Fruit fly (Drosophila melanogaster): ENCODE results near the gene Serinc.

Serinc gene

dm6 chr3L:16412394-16412950 lies at the start of gene Serinc (continued):
- peak; percentile 83 for TF ChIP-seq CG8924 (tag; optimal IDR thresholded peaks at IDR 0.05)
- TF ChIP-seq sisA (GFP tag; IDR thresholded peaks at IDR 0.05): peak; percentile 14; the same call in 1 of the 2 replicates
- TF ChIP-seq CG16815 (GFP tag; optimal IDR thresholded peaks at IDR 0.05): peak; percentile 26
- no peak for TF ChIP-seq sc (optimal IDR thresholded peaks at IDR 0.05)
- TF ChIP-seq sc (GFP tag; optimal IDR thresholded peaks at IDR 0.05): peak; percentile 5
- peak; percentile 44; the same call in 1 of the 2 replicates for TF ChIP-seq ara (GFP tag; IDR thresholded peaks at IDR 0.05)
- TF ChIP-seq row (GFP tag; IDR thresholded peaks at IDR 0.05): peak; percentile 81
- TF ChIP-seq CG4360 (GFP tag; IDR thresholded peaks at IDR 0.05): no peak
- peak; percentile 97 for TF ChIP-seq Ets65A (GFP tag)
- TF ChIP-seq CG7839 (tag; optimal IDR thresholded peaks at IDR 0.05): no peak
- TF ChIP-seq ewg (GFP tag; optimal IDR thresholded peaks at IDR 0.05): peak; percentile 39
- TF ChIP-seq Doc3 (GFP tag; IDR thresholded peaks at IDR 0.05; ENCODE audit: partially characterized antibody): peak; percentile 98
- no peak for TF ChIP-seq sens-2 (GFP tag; IDR thresholded peaks at IDR 0.05)
- TF ChIP-seq mam (GFP tag; optimal IDR thresholded peaks at IDR 0.05): peak; percentile 63
- peak; percentile 15 for TF ChIP-seq CG10209 (GFP tag; optimal IDR thresholded peaks at IDR 0.05)
- TF ChIP-seq HLH54F (GFP tag; optimal IDR thresholded peaks at IDR 0.05): peak; percentile 58
- peak; percentile 30 for TF ChIP-seq CG2202 (tag; optimal IDR thresholded peaks at IDR 0.05)
- TF ChIP-seq sim (GFP tag; IDR thresholded peaks at IDR 0.05): no peak
- TF ChIP-seq CTCF (GFP tag; optimal IDR thresholded peaks at IDR 0.05): peak; percentile 97
- TF ChIP-seq CG15601 (tag; optimal IDR thresholded peaks at IDR 0.05): peak; percentile 74
- TF ChIP-seq Hr78 (GFP tag; optimal IDR thresholded peaks at IDR 0.05): no peak
- TF ChIP-seq CG8388 (GFP tag; optimal IDR thresholded peaks at IDR 0.05): peak; percentile 26
- TF ChIP-seq sug (tag; optimal IDR thresholded peaks at IDR 0.05): peak; percentile 66
- TF ChIP-seq CG6791 (GFP tag; IDR thresholded peaks at IDR 0.05; ENCODE audit: partially characterized antibody): peak; percentile 96
- TF ChIP-seq sr (GFP tag; IDR thresholded peaks at IDR 0.05): no peak
- peak; percentile 33 for TF ChIP-seq CG3065 (GFP tag; optimal IDR thresholded peaks at IDR 0.05)
- peak; percentile 61 for TF ChIP-seq CrebB (tag; optimal IDR thresholded peaks at IDR 0.05)
- peak; percentile 78 for TF ChIP-seq CG15514 (GFP tag; optimal IDR thresholded peaks at IDR 0.05)
- TF ChIP-seq CG1529 (GFP tag; optimal IDR thresholded peaks at IDR 0.05): peak; percentile 7
- TF ChIP-seq CG11456 (GFP tag; IDR thresholded peaks at IDR 0.05): peak; percentile 65
- TF ChIP-seq CG18262 (tag; optimal IDR thresholded peaks at IDR 0.05): peak; percentile 35
- no peak for TF ChIP-seq prd (optimal IDR thresholded peaks at IDR 0.05)
- TF ChIP-seq prd (GFP tag; IDR thresholded peaks at IDR 0.05): peak; percentile 59; the same call in 2 of the 3 replicates
- TF ChIP-seq CG3847 (GFP tag; IDR thresholded peaks at IDR 0.05): peak; percentile 75
- peak; percentile 68 for TF ChIP-seq CG13624 (GFP tag; optimal IDR thresholded peaks at IDR 0.05)
- TF ChIP-seq CG34224 (GFP tag; IDR thresholded peaks at IDR 0.05; ENCODE audit: partially characterized antibody): peak; percentile 95
- no peak for TF ChIP-seq chm (GFP tag; IDR thresholded peaks at IDR 0.05)
- TF ChIP-seq CG12236 (GFP tag; optimal IDR thresholded peaks at IDR 0.05): peak; percentile 25
- TF ChIP-seq CG10267 (tag; optimal IDR thresholded peaks at IDR 0.05): peak; percentile 81
- peak; percentile 24 for TF ChIP-seq kni (GFP tag; optimal IDR thresholded peaks at IDR 0.05)
- no peak for TF ChIP-seq CG2889 (GFP tag; IDR thresholded peaks at IDR 0.05)
- TF ChIP-seq ato (GFP tag; IDR thresholded peaks at IDR 0.05; ENCODE audit: partially characterized antibody): peak; percentile 97
- peak; percentile 98 for TF ChIP-seq Opbp (GFP tag; IDR thresholded peaks at IDR 0.05; ENCODE audit: partially characterized antibody)
- TF ChIP-seq jumu (GFP tag; optimal IDR thresholded peaks at IDR 0.05): peak; percentile 51
- peak; percentile 52 for TF ChIP-seq Dref (GFP tag; IDR thresholded peaks at IDR 0.05)
- TF ChIP-seq caup (GFP tag; optimal IDR thresholded peaks at IDR 0.05; ENCODE audit: severe bottlenecking): peak; percentile 59
- TF ChIP-seq fu2 (GFP tag; optimal IDR thresholded peaks at IDR 0.05): peak; percentile 62
- TF ChIP-seq Max (GFP tag; optimal IDR thresholded peaks at IDR 0.05): peak; percentile 74
- peak; percentile 57 for TF ChIP-seq Meics (GFP tag; optimal IDR thresholded peaks at IDR 0.05)
- TF ChIP-seq CG14710 (tag; optimal IDR thresholded peaks at IDR 0.05): peak; percentile 86

Data from whole organism, embryonic.